Worm (Caenorhabditis elegans) whole organism, L3 larva: ENCODE data around the gene snpc-1.2.

Source experiments
- R02D3.7 ChIP-seq: fragments of 150-350 bp; optimal IDR thresholded peaks from 2 replicates; lab custom pipeline; 2014; ENCODE audit warnings: missing biosample characterization, missing genetic modification characterization
- aly-2 ChIP-seq: fragments of 150-350 bp; optimal IDR thresholded peaks from 2 replicates; lab custom pipeline; 2014; ENCODE audit warnings: missing biosample characterization, missing genetic modification characterization
- fkh-10 ChIP-seq: sonication (generic microtip); optimal IDR thresholded peaks from 2 replicates; lab custom pipeline; 2017; ENCODE audit warnings: missing biosample characterization, missing genetic modification reagents, missing genetic modification characterization
- jun-1 ChIP-seq: fragments of 150-350 bp; optimal IDR thresholded peaks from 2 replicates; lab custom pipeline; 2014; ENCODE audit warnings: missing biosample characterization, missing genetic modification reagents, missing genetic modification characterization
- lin-39 ChIP-seq: fragments of 150-350 bp; optimal IDR thresholded peaks from 2 replicates; lab custom pipeline; 2018; ENCODE audit warnings: missing biosample characterization, missing genetic modification reagents, missing genetic modification characterization
- mdl-1 ChIP-seq: fragments of 150-350 bp; optimal IDR thresholded peaks from 2 replicates; lab custom pipeline; 2014; ENCODE audit warnings: missing biosample characterization, missing genetic modification characterization
- nhr-11 ChIP-seq: fragments of 150-350 bp; optimal IDR thresholded peaks from 2 replicates; lab custom pipeline; 2014; ENCODE audit warnings: missing biosample characterization, missing genetic modification characterization
- nhr-25 ChIP-seq: sonication (generic microtip); optimal IDR thresholded peaks from 2 replicates; lab custom pipeline; 2017; ENCODE audit warnings: missing biosample characterization, missing genetic modification characterization
- nhr-76 ChIP-seq: fragments of 150-350 bp; sonication (generic microtip); optimal IDR thresholded peaks from 5 replicates; lab custom pipeline; 2014; ENCODE audit warnings: missing biosample characterization, missing genetic modification characterization
- pqm-1 ChIP-seq: fragments of 150-350 bp; optimal IDR thresholded peaks from 2 replicates; lab custom pipeline; 2017; ENCODE audit warnings: missing biosample characterization, missing genetic modification characterization, inconsistent platforms
- unc-62 ChIP-seq: fragments of 150-350 bp; sonication (generic microtip); optimal IDR thresholded peaks from 4 replicates; lab custom pipeline; 2014; ENCODE audit warnings: missing biosample characterization, missing genetic modification reagents, missing genetic modification characterization
- zag-1 ChIP-seq: fragments of 150-350 bp; optimal IDR thresholded peaks from 2 replicates; lab custom pipeline; 2014; ENCODE audit warnings: missing biosample characterization, missing genetic modification characterization
- ztf-11 ChIP-seq: fragments of 150-350 bp; optimal IDR thresholded peaks from 2 replicates; lab custom pipeline; 2014; ENCODE audit warnings: missing biosample characterization, missing genetic modification characterization

- TF ChIP-seq ztf-11 = no peak
- TF ChIP-seq nhr-76 = no peak
- TF ChIP-seq aly-2 (tag; lab: Kevin White, UChicago) = no peak
- TF ChIP-seq mdl-1 (tag; lab: Kevin White, UChicago) = no peak
- no peak for TF ChIP-seq fkh-10 (GFP tag; lab: Kevin White, UChicago)
- TF ChIP-seq nhr-11 (tag; lab: Kevin White, UChicago) = no peak
- no peak for TF ChIP-seq jun-1 (tag; lab: Kevin White, UChicago)
- TF ChIP-seq nhr-25 (tag; lab: Kevin White, UChicago) = no peak
- no peak for TF ChIP-seq R02D3.7 (tag; lab: Kevin White, UChicago)
- TF ChIP-seq lin-39 (tag; lab: Kevin White, UChicago) = no peak
- TF ChIP-seq pqm-1 (tag; lab: Kevin White, UChicago) = no peak
- TF ChIP-seq unc-62 (GFP tag; lab: Kevin White, UChicago) = no peak
- no peak for TF ChIP-seq zag-1 (tag; lab: Kevin White, UChicago)
Measured at ce11 chrIII:13201901-13202300, 32.6 kb upstream of the snpc-1.2 start.
